Fruit fly (Drosophila melanogaster) whole organism, embryonic: Measurements from ENCODE around the gene CG31551.
A peak's percentile ranks its signal among the peaks of the same experiment; 100 is the strongest.

ENCODE experiments used
- Ada2b ChIP-seq: fragments of 200-800 bp; sonication (Bioruptor generic); IDR thresholded peaks from 2 replicates; pipeline ENCODE4 v1.3.6; 2022; ENCODE audit warnings: missing biosample characterization, missing genetic modification characterization
- Atf6 ChIP-seq: fragments of 200-800 bp; sonication (Bioruptor generic); IDR thresholded peaks from 2 replicates; pipeline ENCODE4 v1.3.6; 2022; ENCODE audit warnings: missing biosample characterization, missing genetic modification characterization
- Bgb ChIP-seq: fragments of 200-800 bp; sonication (Bioruptor generic); IDR thresholded peaks from 2 replicates; pipeline ENCODE4 v1.3.6; 2022; ENCODE audit warnings: missing biosample characterization, missing genetic modification characterization; ENCODE audit not compliant: partially characterized antibody
- CG12104 ChIP-seq: fragments of 200-800 bp; sonication (Bioruptor generic); optimal IDR thresholded peaks from 3 replicates; lab custom pipeline; 2016; ENCODE audit warnings: missing biosample characterization, missing genetic modification characterization
- CG12659 ChIP-seq: fragments of 200-800 bp; sonication (Bioruptor generic); optimal IDR thresholded peaks from 3 replicates; lab custom pipeline; 2017; ENCODE audit warnings: mild to moderate bottlenecking, missing biosample characterization, missing genetic modification reagents, missing genetic modification characterization
- CG12769 ChIP-seq: fragments of 200-800 bp; sonication (Bioruptor generic); optimal IDR thresholded peaks from 2 replicates; lab custom pipeline; 2019; ENCODE audit warnings: missing biosample characterization, mild to moderate bottlenecking, missing genetic modification characterization, moderate library complexity
- CG15696 ChIP-seq: fragments of 200-800 bp; sonication (Bioruptor generic); optimal IDR thresholded peaks from 2 replicates; lab custom pipeline; 2019; ENCODE audit warnings: missing biosample characterization, mild to moderate bottlenecking, missing genetic modification characterization, moderate library complexity
- CG2202 ChIP-seq: fragments of 200-800 bp; sonication (Bioruptor generic); optimal IDR thresholded peaks from 2 replicates; lab custom pipeline; 2018; ENCODE audit warnings: missing biosample characterization, mild to moderate bottlenecking, missing genetic modification characterization
- CG2678 ChIP-seq: fragments of 200-800 bp; sonication (Bioruptor generic); optimal IDR thresholded peaks from 3 replicates; lab custom pipeline; 2019; ENCODE audit warnings: missing biosample characterization, mild to moderate bottlenecking, missing genetic modification characterization, moderate library complexity
- CG30020 ChIP-seq: fragments of 200-800 bp; optimal IDR thresholded peaks from 2 replicates; lab custom pipeline; 2019; ENCODE audit warnings: missing biosample characterization, mild to moderate bottlenecking, missing genetic modification characterization, moderate library complexity
- CG32767 ChIP-seq: fragments of 200-800 bp; sonication (Bioruptor generic); IDR thresholded peaks from 2 replicates; pipeline ENCODE4 v1.3.6; 2022; ENCODE audit warnings: missing biosample characterization, missing genetic modification characterization
- CG33213 ChIP-seq: fragments of 200-800 bp; sonication (Bioruptor generic); optimal IDR thresholded peaks from 3 replicates; lab custom pipeline; 2016; ENCODE audit warnings: missing biosample characterization, missing genetic modification characterization
- CG4282 ChIP-seq: fragments of 200-800 bp; sonication (Bioruptor generic); optimal IDR thresholded peaks from 2 replicates; lab custom pipeline; 2016; ENCODE audit warnings: missing biosample characterization, missing genetic modification characterization
- CG5245 ChIP-seq: fragments of 200-800 bp; sonication (Bioruptor generic); optimal IDR thresholded peaks from 3 replicates; lab custom pipeline; 2016; ENCODE audit warnings: missing biosample characterization, missing genetic modification characterization
- CG7745 ChIP-seq: fragments of 200-800 bp; sonication (Bioruptor generic); optimal IDR thresholded peaks from 2 replicates; lab custom pipeline; 2018; ENCODE audit warnings: missing biosample characterization, mild to moderate bottlenecking, missing genetic modification characterization, moderate library complexity
- CG7786 ChIP-seq: fragments of 200-800 bp; sonication (Bioruptor generic); optimal IDR thresholded peaks from 2 replicates; lab custom pipeline; 2016; ENCODE audit warnings: missing biosample characterization, missing genetic modification characterization
- CG7839 ChIP-seq: fragments of 200-800 bp; sonication (Bioruptor generic); optimal IDR thresholded peaks from 3 replicates; lab custom pipeline; 2018; ENCODE audit warnings: missing biosample characterization, mild to moderate bottlenecking, missing genetic modification characterization, moderate library complexity
- CG7963 ChIP-seq: fragments of 200-800 bp; sonication (Bioruptor generic); IDR thresholded peaks from 3 replicates; pipeline ENCODE4 v1.3.6; 2022; ENCODE audit warnings: missing biosample characterization, missing genetic modification characterization; ENCODE audit not compliant: partially characterized antibody
- CG8359 ChIP-seq: fragments of 200-800 bp; sonication (Bioruptor generic); optimal IDR thresholded peaks from 2 replicates; lab custom pipeline; 2017; ENCODE audit warnings: missing biosample characterization, mild to moderate bottlenecking, missing genetic modification characterization, borderline replicate concordance
- CG9817 ChIP-seq: fragments of 200-800 bp; sonication (Bioruptor generic); optimal IDR thresholded peaks from 2 replicates; lab custom pipeline; 2018; ENCODE audit warnings: missing biosample characterization, mild to moderate bottlenecking, missing genetic modification characterization, moderate library complexity
- HHEX ChIP-seq: fragments of 200-800 bp; sonication (Bioruptor generic); optimal IDR thresholded peaks from 3 replicates; lab custom pipeline; 2017; ENCODE audit warnings: missing biosample characterization, mild to moderate bottlenecking, missing genetic modification characterization, missing genetic modification reagents
- Jarid2 ChIP-seq: fragments of 200-800 bp; sonication (Bioruptor generic); optimal IDR thresholded peaks from 3 replicates; lab custom pipeline; 2017; ENCODE audit warnings: mild to moderate bottlenecking, missing biosample characterization, missing genetic modification reagents, missing genetic modification characterization
- Lpt ChIP-seq: fragments of >200 bp; optimal IDR thresholded peaks from 2 replicates; lab custom pipeline; 2018; ENCODE audit warnings: missing biosample characterization, missing genetic modification characterization
- MESR4 ChIP-seq: fragments of 200-800 bp; sonication (Bioruptor generic); optimal IDR thresholded peaks from 2 replicates; lab custom pipeline; 2018; ENCODE audit warnings: missing biosample characterization, mild to moderate bottlenecking, missing genetic modification characterization, moderate library complexity
- Opbp ChIP-seq: fragments of 200-800 bp; sonication (Bioruptor generic); IDR thresholded peaks from 3 replicates; pipeline ENCODE4 v1.3.6; 2022; ENCODE audit warnings: missing biosample characterization, missing genetic modification characterization; ENCODE audit not compliant: partially characterized antibody
- Optix ChIP-seq: fragments of 200-800 bp; sonication (Bioruptor generic); IDR thresholded peaks from 3 replicates; pipeline ENCODE4 v1.3.6; 2022; ENCODE audit warnings: missing biosample characterization, missing genetic modification characterization
- PHDP ChIP-seq: fragments of 200-800 bp; sonication (Bioruptor generic); optimal IDR thresholded peaks from 3 replicates; lab custom pipeline; 2018; ENCODE audit warnings: missing biosample characterization, mild to moderate bottlenecking, missing genetic modification characterization, moderate library complexity
- TFAM ChIP-seq: fragments of 200-800 bp; sonication (Bioruptor generic); optimal IDR thresholded peaks from 2 replicates; lab custom pipeline; 2017; ENCODE audit warnings: missing biosample characterization, missing genetic modification characterization, inconsistent platforms
- Trl ChIP-seq, 3 experiments: fragments of >200 bp in 2 of 3; fragments of 200-800 bp in 1 of 3; sonication (Bioruptor generic) in 1 of 3; optimal IDR thresholded peaks; 2 replicates in 1 of 3; 3 replicates in 2 of 3; lab custom pipeline; 2016 to 2017; ENCODE audit warnings: missing biosample characterization in 1 of 3, missing genetic modification characterization in 1 of 3
- Usf ChIP-seq: fragments of 200-800 bp; sonication (Bioruptor generic); optimal IDR thresholded peaks from 2 replicates; lab custom pipeline; 2017; ENCODE audit warnings: missing genotype, missing biosample characterization, missing genetic modification characterization
- ac ChIP-seq: fragments of 200-800 bp; sonication (Bioruptor generic); optimal IDR thresholded peaks from 3 replicates; lab custom pipeline; 2017; ENCODE audit warnings: missing biosample characterization, mild to moderate bottlenecking, missing genetic modification characterization
- bbx ChIP-seq: fragments of 200-800 bp; sonication (Bioruptor generic); IDR thresholded peaks from 2 replicates; pipeline ENCODE4 v1.3.6; 2022; ENCODE audit warnings: missing biosample characterization, missing genetic modification characterization; ENCODE audit not compliant: partially characterized antibody
- cg ChIP-seq: fragments of 200-800 bp; sonication (Bioruptor generic); optimal IDR thresholded peaks from 3 replicates; lab custom pipeline; 2019; ENCODE audit warnings: missing biosample characterization, mild to moderate bottlenecking, missing genetic modification characterization, moderate library complexity
- chinmo ChIP-seq: fragments of 200-800 bp; sonication (Bioruptor generic); IDR thresholded peaks from 4 replicates; pipeline ENCODE4 v1.3.6; 2022; ENCODE audit warnings: missing biosample characterization, missing genetic modification characterization; ENCODE audit not compliant: partially characterized antibody
- dpn ChIP-seq, 2 experiments: fragments of 200-800 bp; sonication (Bioruptor generic); optimal IDR thresholded peaks; 3 replicates each; lab custom pipeline; 2016; ENCODE audit warnings: missing biosample characterization in 2 of 2, missing genetic modification characterization in 2 of 2
- fd102C ChIP-seq: fragments of 200-800 bp; sonication (Bioruptor generic); optimal IDR thresholded peaks from 2 replicates; lab custom pipeline; 2018; ENCODE audit warnings: missing biosample characterization, mild to moderate bottlenecking, missing genetic modification characterization, moderate library complexity
- fd96Cb ChIP-seq: fragments of 200-800 bp; sonication (Bioruptor generic); optimal IDR thresholded peaks from 2 replicates; lab custom pipeline; 2018; ENCODE audit warnings: missing biosample characterization, mild to moderate bottlenecking, missing genetic modification characterization, moderate library complexity
- ftz-f1 ChIP-seq: fragments of 200-800 bp; sonication (Bioruptor generic); optimal IDR thresholded peaks from 2 replicates; lab custom pipeline; 2016; ENCODE audit warnings: missing biosample characterization, missing genetic modification characterization
- hbn ChIP-seq: fragments of 200-800 bp; sonication (Bioruptor generic); IDR thresholded peaks from 2 replicates; pipeline ENCODE4 v1.3.6; 2022; ENCODE audit warnings: missing biosample characterization, missing genetic modification characterization; ENCODE audit not compliant: partially characterized antibody
- insv ChIP-seq, 2 experiments: fragments of 200-800 bp; sonication (Bioruptor generic); optimal IDR thresholded peaks; 3 replicates each; lab custom pipeline; 2016 to 2018; ENCODE audit warnings: missing biosample characterization in 2 of 2, missing genetic modification characterization in 2 of 2
- mirr ChIP-seq: fragments of 200-800 bp; sonication (Bioruptor generic); optimal IDR thresholded peaks from 3 replicates; lab custom pipeline; 2018; ENCODE audit warnings: missing biosample characterization, mild to moderate bottlenecking, missing genetic modification characterization
- slou ChIP-seq: fragments of 200-800 bp; sonication (Bioruptor generic); optimal IDR thresholded peaks from 3 replicates; lab custom pipeline; 2016; ENCODE audit warnings: missing biosample characterization, missing genetic modification characterization
- so ChIP-seq: fragments of 200-800 bp; sonication (Bioruptor generic); IDR thresholded peaks from 3 replicates; pipeline ENCODE4 v1.3.6; 2022; ENCODE audit warnings: missing biosample characterization, missing genetic modification characterization
- trem ChIP-seq: fragments of 200-800 bp; optimal IDR thresholded peaks from 3 replicates; lab custom pipeline; 2019; ENCODE audit warnings: missing biosample characterization, mild to moderate bottlenecking, missing genetic modification characterization, moderate library complexity
- tup ChIP-seq: fragments of 200-800 bp; sonication (Bioruptor generic); optimal IDR thresholded peaks from 2 replicates; lab custom pipeline; 2016; ENCODE audit warnings: missing biosample characterization, mild to moderate bottlenecking, missing genetic modification characterization, moderate library complexity
- tx ChIP-seq: fragments of 200-800 bp; sonication (Bioruptor generic); optimal IDR thresholded peaks from 2 replicates; lab custom pipeline; 2016; ENCODE audit warnings: missing biosample characterization, missing genetic modification characterization
- wdn ChIP-seq: fragments of 200-800 bp; sonication (Bioruptor generic); IDR thresholded peaks from 2 replicates; pipeline ENCODE4 v1.3.6; 2022; ENCODE audit warnings: missing biosample characterization, missing genetic modification characterization

The CG31551 gene

DNA sequence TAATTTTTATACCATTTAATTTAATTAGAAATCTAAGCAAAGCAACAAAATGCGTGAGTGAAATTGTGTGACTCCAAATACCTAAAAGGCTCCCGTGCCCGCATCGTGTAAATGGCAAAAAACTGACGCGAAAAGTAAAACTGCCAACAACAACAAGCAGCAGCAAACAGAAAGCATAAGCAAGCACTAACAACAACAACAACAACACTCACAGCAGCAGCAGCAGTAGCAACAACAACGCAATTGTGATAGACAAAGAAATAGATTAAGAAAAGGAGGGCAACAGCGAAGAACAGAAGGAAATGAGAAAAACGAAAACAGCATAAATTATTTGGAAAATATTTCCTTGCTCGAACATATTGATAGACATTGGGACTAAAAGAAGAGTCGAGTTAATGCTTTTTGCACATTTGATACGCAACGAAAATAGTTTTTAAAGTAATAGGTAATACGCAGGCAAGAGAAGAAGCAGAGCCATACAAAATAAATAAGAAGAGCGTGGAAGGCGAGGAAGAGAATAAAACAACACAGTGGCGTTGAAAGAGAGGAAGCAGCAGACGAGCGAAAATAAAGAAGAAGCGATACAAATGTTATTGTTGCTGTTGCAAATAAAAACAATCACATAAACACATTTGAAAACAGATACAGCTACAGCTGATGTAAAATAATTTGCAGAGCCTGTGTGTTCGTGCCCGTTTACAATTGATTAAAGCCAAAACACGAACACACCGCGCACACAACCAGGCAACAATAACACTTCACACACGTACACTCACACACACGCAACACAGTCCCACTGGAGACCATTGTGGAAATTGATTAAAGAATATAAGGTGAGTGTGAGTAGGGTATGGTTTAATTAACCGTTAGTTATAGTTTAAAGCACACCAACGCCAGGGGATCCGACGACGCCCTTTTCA is 42.3 kb downstream of the CG31551 start (continued):
- TF ChIP-seq trem (no peak), CG7839 (no peak), CG12769 (no peak), CG30020 (tag; lab: Kevin White, UChicago) (no peak), CG32767 (GFP tag; lab: Robert Waterston, UW) (no peak), fd96Cb (no peak), insv (GFP tag; optimal IDR thresholded peaks at IDR 0.05; lab: Kevin White, UChicago) (no peak), slou (GFP tag; lab: Kevin White, UChicago) (no peak), tx (GFP tag; lab: Kevin White, UChicago) (no peak), TFAM (no peak), ac (no peak), Jarid2 (no peak), Opbp (GFP tag; lab: Robert Waterston, UW) (0 out of 3 replicates have a peak, but pooled peaks have one; percentile 1), wdn (no peak), Bgb (GFP tag; lab: Robert Waterston, UW) (no peak; the same call in 1 of the 2 replicates), Optix (GFP tag; lab: Robert Waterston, UW) (no peak), hbn (GFP tag; lab: Robert Waterston, UW) (no peak), tup (GFP tag; lab: Kevin White, UChicago) (no peak), dpn (GFP tag; optimal IDR thresholded peaks at IDR 0.05; lab: Kevin White, UChicago) (no peak), CG12659 (GFP tag; lab: Kevin White, UChicago) (no peak), Ada2b (GFP tag; lab: Robert Waterston, UW) (no peak), CG33213 (GFP tag; lab: Kevin White, UChicago) (no peak), Trl (optimal IDR thresholded peaks at IDR 0.05; lab: Kevin White, UChicago) (peak in 1 of 2 experiments; percentile 85), Trl (GFP tag; optimal IDR thresholded peaks at IDR 0.05; lab: Kevin White, UChicago) (no peak), CG2202 (no peak), Lpt (GFP tag; lab: Kevin White, UChicago) (no peak), CG9817 (tag; lab: Kevin White, UChicago) (no peak), ftz-f1 (GFP tag; lab: Kevin White, UChicago) (no peak), HHEX (no peak), chinmo (peak; percentile 61; the same call in 1 of the 4 replicates), fd102C (no peak), CG7745 (tag; lab: Kevin White, UChicago) (no peak), MESR4 (GFP tag; lab: Kevin White, UChicago) (peak; percentile 58), CG5245 (GFP tag; lab: Kevin White, UChicago) (no peak), mirr (peak; percentile 36), so (GFP tag; lab: Robert Waterston, UW) (no peak), CG2678 (no peak), CG7786 (GFP tag; lab: Kevin White, UChicago) (no peak), CG7963 (no peak), bbx (GFP tag; lab: Robert Waterston, UW) (peak; percentile 12; the same call in 1 of the 2 replicates), cg (GFP tag; lab: Kevin White, UChicago) (peak; percentile 72), CG4282 (GFP tag; lab: Kevin White, UChicago) (no peak), Usf (GFP tag; lab: Kevin White, UChicago) (no peak), PHDP (no peak), CG15696 (tag; lab: Kevin White, UChicago) (no peak), CG8359 (GFP tag; lab: Kevin White, UChicago) (no peak), Atf6 (GFP tag; lab: Robert Waterston, UW) (no peak), CG12104 (GFP tag; lab: Kevin White, UChicago) (no peak)
